Worm (Caenorhabditis elegans) whole organism, late embryonic: ENCODE results near the gene C10C6.7.

Source experiments
- C08G9.2 ChIP-seq: sonication (generic microtip); optimal IDR thresholded peaks from 2 replicates; lab custom pipeline; 2016; ENCODE audit warnings: mild to moderate bottlenecking, missing genetic modification characterization, moderate library complexity, missing compliant biosample characterization
- K02D7.2 ChIP-seq: sonication (generic microtip); optimal IDR thresholded peaks from 2 replicates; lab custom pipeline; 2017; ENCODE audit warnings: mild to moderate bottlenecking, missing genetic modification characterization, missing compliant biosample characterization
- K09A11.1 ChIP-seq: sonication (generic microtip); optimal IDR thresholded peaks from 2 replicates; lab custom pipeline; 2017; ENCODE audit warnings: antibody characterized with exemption, mild to moderate bottlenecking, missing genetic modification characterization, missing compliant biosample characterization; ENCODE audit not compliant: insufficient read depth
- ama-1 ChIP-seq: fragments of 150-350 bp; optimal IDR thresholded peaks from 2 replicates; lab custom pipeline; 2014
- ceh-22 ChIP-seq: sonication (generic microtip); optimal IDR thresholded peaks from 2 replicates; lab custom pipeline; 2017; ENCODE audit warnings: missing biosample characterization, missing genetic modification characterization
- ceh-24 ChIP-seq: sonication (generic microtip); optimal IDR thresholded peaks from 2 replicates; lab custom pipeline; 2016; ENCODE audit warnings: mild to moderate bottlenecking, missing genetic modification characterization, missing compliant biosample characterization
- ceh-48 ChIP-seq: sonication (generic microtip); optimal IDR thresholded peaks from 2 replicates; lab custom pipeline; 2016; ENCODE audit warnings: missing genetic modification characterization, inconsistent platforms, missing compliant biosample characterization
- ceh-9 ChIP-seq: sonication (generic microtip); optimal IDR thresholded peaks from 2 replicates; lab custom pipeline; 2016; ENCODE audit warnings: mild to moderate bottlenecking, missing genetic modification characterization, inconsistent platforms, missing compliant biosample characterization
- dmd-4 ChIP-seq: sonication (generic microtip); optimal IDR thresholded peaks from 2 replicates; lab custom pipeline; 2016; ENCODE audit warnings: borderline replicate concordance, missing genetic modification characterization, missing compliant biosample characterization
- dve-1 ChIP-seq: sonication (generic microtip); optimal IDR thresholded peaks from 2 replicates; lab custom pipeline; 2017; ENCODE audit warnings: antibody characterized with exemption, mild to moderate bottlenecking, missing genetic modification characterization, missing compliant biosample characterization
- elt-2 ChIP-seq: sonication (generic microtip); optimal IDR thresholded peaks from 2 replicates; lab custom pipeline; 2016; ENCODE audit warnings: missing genetic modification reagents, missing genetic modification characterization, missing compliant biosample characterization
- eyg-1 ChIP-seq: sonication (generic microtip); optimal IDR thresholded peaks from 2 replicates; lab custom pipeline; 2016; ENCODE audit warnings: missing genotype, missing genetic modification characterization, missing compliant biosample characterization
- fax-1 ChIP-seq: sonication (generic microtip); optimal IDR thresholded peaks from 2 replicates; lab custom pipeline; 2016; ENCODE audit warnings: missing genotype, missing genetic modification characterization, missing compliant biosample characterization
- fkh-10 ChIP-seq: fragments of 150-350 bp; optimal IDR thresholded peaks from 2 replicates; lab custom pipeline; 2014; ENCODE audit warnings: missing biosample characterization, missing genetic modification reagents, missing genetic modification characterization
- hlh-13 ChIP-seq: fragments of 200-800 bp; sonication (Bioruptor generic); optimal IDR thresholded peaks from 2 replicates; lab custom pipeline; 2018; ENCODE audit warnings: mild to moderate bottlenecking, missing genetic modification characterization, missing compliant biosample characterization
- hlh-30 ChIP-seq: sonication (generic microtip); optimal IDR thresholded peaks from 2 replicates; lab custom pipeline; 2017; ENCODE audit warnings: antibody characterized with exemption, missing genetic modification characterization, missing compliant biosample characterization; ENCODE audit not compliant: insufficient read depth
- lin-11 ChIP-seq: fragments of 200-800 bp; sonication (Bioruptor generic); optimal IDR thresholded peaks from 2 replicates; lab custom pipeline; 2018; ENCODE audit warnings: mild to moderate bottlenecking, missing genetic modification characterization, missing compliant biosample characterization
- madf-2 ChIP-seq: sonication (generic microtip); optimal IDR thresholded peaks from 2 replicates; lab custom pipeline; 2017; ENCODE audit warnings: missing genetic modification characterization, missing compliant biosample characterization
- mec-3 ChIP-seq: sonication (generic microtip); optimal IDR thresholded peaks from 2 replicates; lab custom pipeline; 2016; ENCODE audit warnings: borderline replicate concordance, missing genetic modification characterization, missing compliant biosample characterization
- nfya-1 ChIP-seq: sonication (generic microtip); optimal IDR thresholded peaks from 2 replicates; lab custom pipeline; 2017; ENCODE audit warnings: missing genetic modification characterization, mild to moderate bottlenecking, missing compliant biosample characterization, antibody characterized with exemption, moderate library complexity
- nhr-11 ChIP-seq: fragments of 150-350 bp; optimal IDR thresholded peaks from 2 replicates; lab custom pipeline; 2014; ENCODE audit warnings: missing biosample characterization, missing genetic modification characterization
- nhr-232 ChIP-seq: sonication (generic microtip); optimal IDR thresholded peaks from 2 replicates; lab custom pipeline; 2016; ENCODE audit warnings: missing genetic modification characterization, missing compliant biosample characterization
- odd-2 ChIP-seq: sonication (generic microtip); optimal IDR thresholded peaks from 2 replicates; lab custom pipeline; 2017; ENCODE audit warnings: antibody characterized with exemption, mild to moderate bottlenecking, missing genetic modification characterization, missing compliant biosample characterization
- pat-9 ChIP-seq: fragments of 200-800 bp; sonication (Bioruptor generic); optimal IDR thresholded peaks from 2 replicates; lab custom pipeline; 2018; ENCODE audit warnings: mild to moderate bottlenecking, missing genetic modification characterization, moderate library complexity, missing compliant biosample characterization
- ref-2 ChIP-seq: sonication (generic microtip); optimal IDR thresholded peaks from 2 replicates; lab custom pipeline; 2016; ENCODE audit warnings: missing genetic modification characterization, missing compliant biosample characterization
- sdc-2 ChIP-seq: sonication (generic microtip); optimal IDR thresholded peaks from 2 replicates; lab custom pipeline; 2016; ENCODE audit warnings: missing genotype, missing genetic modification characterization, missing compliant biosample characterization
- sox-4 ChIP-seq: sonication (generic microtip); optimal IDR thresholded peaks from 2 replicates; lab custom pipeline; 2017; ENCODE audit warnings: mild to moderate bottlenecking, missing genetic modification characterization, inconsistent platforms, missing compliant biosample characterization
- tbx-2 ChIP-seq: sonication (generic microtip); optimal IDR thresholded peaks from 2 replicates; lab custom pipeline; 2016; ENCODE audit warnings: missing genetic modification characterization, missing compliant biosample characterization
- tbx-7 ChIP-seq: sonication (generic microtip); optimal IDR thresholded peaks from 2 replicates; lab custom pipeline; 2016; ENCODE audit warnings: missing genotype, missing genetic modification characterization, missing compliant biosample characterization
- ttx-3 ChIP-seq: sonication (generic microtip); optimal IDR thresholded peaks from 2 replicates; lab custom pipeline; 2016; ENCODE audit warnings: missing genetic modification reagents, missing genetic modification characterization, missing compliant biosample characterization
- unc-3 ChIP-seq, 2 experiments: fragments of 200-800 bp in 1 of 2; sonication (Bioruptor generic) in 1 of 2; sonication (generic microtip) in 1 of 2; conservative IDR thresholded peaks in 1 of 2; optimal IDR thresholded peaks in 1 of 2; 2 replicates each; pipeline versions ENCODE4 v1.3.6 to Lab custom; 2016 to 2022; ENCODE audit warnings: missing compliant biosample characterization in 2 of 2, missing genetic modification characterization in 2 of 2, missing genetic modification reagents in 1 of 2
- unc-42 ChIP-seq: sonication (generic microtip); optimal IDR thresholded peaks from 2 replicates; lab custom pipeline; 2016; ENCODE audit warnings: missing genotype, missing genetic modification characterization, missing compliant biosample characterization
- unc-55 ChIP-seq: sonication (generic microtip); optimal IDR thresholded peaks from 2 replicates; lab custom pipeline; 2017; ENCODE audit warnings: missing biosample characterization, missing genetic modification reagents, missing genetic modification characterization
- unc-86 ChIP-seq: sonication (generic microtip); optimal IDR thresholded peaks from 2 replicates; lab custom pipeline; 2016; ENCODE audit warnings: missing genetic modification characterization, missing compliant biosample characterization
- ztf-16 ChIP-seq: sonication (generic microtip); optimal IDR thresholded peaks from 2 replicates; lab custom pipeline; 2017; ENCODE audit warnings: missing genetic modification characterization, missing compliant biosample characterization

C10C6.7 gene

ce11 chrIV:11472023-11472422 is 4.7 kb upstream of the C10C6.7 start:
- TF ChIP-seq nhr-232 (no peak), nhr-11 (no peak), elt-2 (tag; lab: Kevin White, UChicago) (no peak), hlh-13 (GFP tag; lab: Kevin White, UChicago) (no peak), unc-3 (GFP tag; conservative IDR thresholded peaks at IDR 0.05; lab: Robert Waterston, UW) (no peak), unc-3 (tag; optimal IDR thresholded peaks at IDR 0.05; lab: Kevin White, UChicago) (no peak), unc-86 (no peak), sdc-2 (tag; lab: Kevin White, UChicago) (no peak), K02D7.2 (tag; lab: Kevin White, UChicago) (no peak), hlh-30 (tag; lab: Kevin White, UChicago) (no peak), ceh-22 (tag; lab: Kevin White, UChicago) (no peak), odd-2 (no peak), ceh-9 (tag; lab: Kevin White, UChicago) (no peak), pat-9 (tag; lab: Kevin White, UChicago) (no peak), dve-1 (tag; lab: Kevin White, UChicago) (no peak), ceh-48 (tag; lab: Kevin White, UChicago) (no peak)

- TF ChIP-seq elt-2 (tag; lab: Kevin White, UChicago): peak; percentile 85
- no peak for TF ChIP-seq ceh-24 (tag; lab: Kevin White, UChicago)
- TF ChIP-seq, all 69 proteins: peak for 1
Measured at ce11 chrIV:11469698-11470591, 2.6 kb upstream of the C10C6.7 start, which contains the start of the genes C10C6.13 and wht-2. C10C6.13 (minus strand) TSS chrIV:11469748. wht-2 (plus strand) TSS chrIV:11470436.

ce11 chrIV:11465125-11465524 is 2.2 kb downstream of the C10C6.7 start, which contains the start of gene C10C6.3:
C10C6.3 (minus strand) TSS chrIV:11465225.
- TF ChIP-seq ttx-3 (tag; lab: Kevin White, UChicago) (no peak), ref-2 (tag; lab: Kevin White, UChicago) (no peak), dmd-4 (tag; lab: Kevin White, UChicago) (no peak)
- TF ChIP-seq, all 69 proteins: peak for 0

- TF ChIP-seq eyg-1 (tag; lab: Kevin White, UChicago) (no peak), ceh-9 (tag; lab: Kevin White, UChicago) (no peak), odd-2 (no peak), sox-4 (tag; lab: Kevin White, UChicago) (no peak), hlh-30 (tag; lab: Kevin White, UChicago) (no peak), sdc-2 (tag; lab: Kevin White, UChicago) (no peak), dve-1 (tag; lab: Kevin White, UChicago) (no peak), unc-42 (tag; lab: Kevin White, UChicago) (no peak), ceh-48 (tag; lab: Kevin White, UChicago) (no peak)
Measured at ce11 chrIV:11461335-11461734, 6.0 kb downstream of the C10C6.7 start.

- TF ChIP-seq eyg-1 (tag; lab: Kevin White, UChicago) (no peak), ama-1 (lab: Kevin White, UChicago) (no peak), mec-3 (tag; lab: Kevin White, UChicago) (no peak)
Measured at ce11 chrIV:11459684-11460083, 7.6 kb downstream of the C10C6.7 start, which contains the start of gene npr-3. npr-3 (plus strand) TSS chrIV:11459984.

- TF ChIP-seq unc-55 (GFP tag; lab: Kevin White, UChicago) (no peak), ama-1 (lab: Kevin White, UChicago) (no peak), sox-4 (tag; lab: Kevin White, UChicago) (no peak), nhr-11 (no peak), ceh-24 (tag; lab: Kevin White, UChicago) (no peak), fax-1 (tag; lab: Kevin White, UChicago) (no peak), nfya-1 (no peak), madf-2 (tag; lab: Kevin White, UChicago) (no peak), tbx-2 (no peak), unc-86 (no peak), C08G9.2 (tag; lab: Kevin White, UChicago) (no peak), ztf-16 (tag; lab: Kevin White, UChicago) (no peak), K09A11.1 (tag; lab: Kevin White, UChicago) (no peak), eyg-1 (tag; lab: Kevin White, UChicago) (no peak), fkh-10 (GFP tag; lab: Kevin White, UChicago) (no peak), tbx-7 (tag; lab: Kevin White, UChicago) (no peak), lin-11 (no peak), unc-42 (tag; lab: Kevin White, UChicago) (no peak)
Measured at ce11 chrIV:11458700-11459263, 8.5 kb downstream of the C10C6.7 start.
